Fruit fly (Drosophila melanogaster) Kc167 (cell line): Measurements from ENCODE around the gene RNaseX25.

Experiments
- Myc ChIP-seq: fragments of >200 bp; optimal IDR thresholded peaks from 2 replicates; lab custom pipeline; 2017; ENCODE audit warnings: missing external identifiers
- Sin3A ChIP-seq: fragments of >200 bp; optimal IDR thresholded peaks from 2 replicates; lab custom pipeline; 2018; ENCODE audit warnings: missing external identifiers
- h ChIP-seq: fragments of >200 bp; optimal IDR thresholded peaks from 3 replicates; lab custom pipeline; 2018; ENCODE audit warnings: missing external identifiers
- insv ChIP-seq: fragments of >200 bp; optimal IDR thresholded peaks from 3 replicates; lab custom pipeline; 2018; ENCODE audit warnings: missing external identifiers
- psq ChIP-seq: fragments of >200 bp; optimal IDR thresholded peaks from 2 replicates; lab custom pipeline; 2017; ENCODE audit warnings: missing external identifiers
- ttk ChIP-seq: sonication (Bioruptor generic); optimal IDR thresholded peaks from 2 replicates; lab custom pipeline; 2017; ENCODE audit warnings: missing external identifiers

RNaseX25 gene

dm6 chr3L:7981956-7982355 lies 11.6 kb downstream of the RNaseX25 start:
- no peak for TF ChIP-seq Sin3A (lab: Kevin White, UChicago)

- no peak for TF ChIP-seq psq (lab: Kevin White, UChicago)
- TF ChIP-seq ttk (lab: Kevin White, UChicago) = no peak
- no peak for TF ChIP-seq h
- no peak for TF ChIP-seq Myc (lab: Kevin White, UChicago)
- no peak for TF ChIP-seq Sin3A (lab: Kevin White, UChicago)
- TF ChIP-seq insv = no peak
These were observed 13.3 kb downstream of the RNaseX25 start for dm6 chr3L:7983602-7984223.

- TF ChIP-seq h = no peak
- TF ChIP-seq Sin3A (lab: Kevin White, UChicago) = no peak
- no peak for TF ChIP-seq insv
These were observed 14.3 kb downstream of the RNaseX25 start for dm6 chr3L:7984623-7985237.

dm6 chr3L:7988401-7988800 lies 18.0 kb downstream of the RNaseX25 start:
- TF ChIP-seq Myc (lab: Kevin White, UChicago) (no peak), h (no peak), Sin3A (lab: Kevin White, UChicago) (no peak), psq (lab: Kevin White, UChicago) (no peak), insv (no peak), ttk (lab: Kevin White, UChicago) (no peak)

dm6 chr3L:7988828-7989673 lies 18.7 kb downstream of the RNaseX25 start:
- no peak for TF ChIP-seq ttk (lab: Kevin White, UChicago)
- TF ChIP-seq Sin3A (lab: Kevin White, UChicago) = no peak
- TF ChIP-seq psq (lab: Kevin White, UChicago) = no peak
- TF ChIP-seq h = no peak
- no peak for TF ChIP-seq Myc (lab: Kevin White, UChicago)
- TF ChIP-seq insv = no peak

dm6 chr3L:7990256-7990655 lies 19.9 kb downstream of the RNaseX25 start:
- TF ChIP-seq ttk (lab: Kevin White, UChicago) (no peak), insv (no peak), psq (lab: Kevin White, UChicago) (no peak)

dm6 chr3L:7992854-7993253 lies 22.5 kb downstream of the RNaseX25 start:
- TF ChIP-seq psq (lab: Kevin White, UChicago) (no peak), Sin3A (lab: Kevin White, UChicago) (no peak), insv (no peak), h (no peak), ttk (lab: Kevin White, UChicago) (no peak)

- TF ChIP-seq Myc (lab: Kevin White, UChicago) (no peak), psq (lab: Kevin White, UChicago) (no peak), ttk (lab: Kevin White, UChicago) (no peak), h (no peak), Sin3A (lab: Kevin White, UChicago) (no peak), insv (no peak)
These were observed 23.4 kb downstream of the RNaseX25 start for dm6 chr3L:7993570-7994319.

dm6 chr3L:7996364-7996763 lies 26.0 kb downstream of the RNaseX25 start:
- TF ChIP-seq psq (lab: Kevin White, UChicago) = no peak
- TF ChIP-seq h = no peak
- no peak for TF ChIP-seq Myc (lab: Kevin White, UChicago)
- no peak for TF ChIP-seq insv
- no peak for TF ChIP-seq ttk (lab: Kevin White, UChicago)
- no peak for TF ChIP-seq Sin3A (lab: Kevin White, UChicago)

dm6 chr3L:7999933-8000332 lies 29.5 kb downstream of the RNaseX25 start:
- TF ChIP-seq ttk (lab: Kevin White, UChicago) (no peak), Myc (lab: Kevin White, UChicago) (no peak), h (no peak), Sin3A (lab: Kevin White, UChicago) (no peak), insv (no peak), psq (lab: Kevin White, UChicago) (no peak)

dm6 chr3L:8001057-8001597 lies 30.7 kb downstream of the RNaseX25 start:
- no peak for TF ChIP-seq ttk (lab: Kevin White, UChicago)
- no peak for TF ChIP-seq Myc (lab: Kevin White, UChicago)
- no peak for TF ChIP-seq Sin3A (lab: Kevin White, UChicago)
- no peak for TF ChIP-seq h
- no peak for TF ChIP-seq insv
- TF ChIP-seq psq (lab: Kevin White, UChicago) = no peak

- TF ChIP-seq psq (lab: Kevin White, UChicago) = no peak
- TF ChIP-seq Sin3A (lab: Kevin White, UChicago) = no peak
- no peak for TF ChIP-seq Myc (lab: Kevin White, UChicago)
- TF ChIP-seq ttk (lab: Kevin White, UChicago) = no peak
- no peak for TF ChIP-seq insv
- no peak for TF ChIP-seq h
These were observed 35.4 kb downstream of the RNaseX25 start for dm6 chr3L:8005770-8006169.
